Worm (Caenorhabditis elegans): Measurements from ENCODE around the gene K09E9.7.

The K09E9.7 gene

DNA sequence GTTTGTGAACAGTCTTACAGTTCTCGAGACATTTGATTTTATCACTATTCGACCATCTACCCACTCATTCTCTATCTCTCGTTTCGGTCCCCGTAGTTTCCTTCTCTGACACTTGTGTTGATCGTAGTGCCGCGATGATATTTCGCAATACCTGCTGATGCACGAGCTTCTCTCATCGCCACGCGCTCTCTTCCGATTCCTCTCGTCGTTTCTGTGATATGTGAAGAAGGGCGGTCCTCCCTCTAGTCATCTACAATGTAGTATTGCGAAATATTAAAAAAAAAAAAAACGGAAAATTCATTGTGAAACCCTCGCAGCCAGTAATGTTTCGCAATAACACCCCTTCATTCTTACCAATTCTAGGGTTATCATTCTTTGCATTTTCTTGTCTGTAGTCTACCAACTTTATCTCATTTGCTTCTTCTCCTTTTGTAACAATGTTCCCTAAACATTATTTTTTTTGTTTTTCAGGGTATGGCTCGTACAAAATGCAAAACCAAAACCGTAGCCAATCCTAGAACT lies 33.1 kb upstream of the K09E9.7 start, which contains the start of gene nipi-3 (continued):
- TF ChIP-seq dpl-1 (GFP tag; optimal IDR thresholded peaks at IDR 0.05) = peak; percentile 37 to 52 (median 39)
- TF ChIP-seq tbx-2 (tag; optimal IDR thresholded peaks at IDR 0.05) = peak; percentile 83
- TF ChIP-seq unc-130 (tag; optimal IDR thresholded peaks at IDR 0.05) = peak; percentile 92
- TF ChIP-seq zag-1 (tag; optimal IDR thresholded peaks at IDR 0.05) = no peak
- TF ChIP-seq ztf-11 (tag; optimal IDR thresholded peaks at IDR 0.05) = no peak
- no peak for TF ChIP-seq ets-5 (GFP tag; IDR thresholded peaks at IDR 0.05)
- peak; percentile 4 for TF ChIP-seq unc-30 (tag; optimal IDR thresholded peaks at IDR 0.05)
- peak; percentile 92 for TF ChIP-seq nhr-11 (tag; optimal IDR thresholded peaks at IDR 0.05)
- peak; percentile 80 for TF ChIP-seq egl-13 (tag; optimal IDR thresholded peaks at IDR 0.05)
- TF ChIP-seq lin-14 (GFP tag; optimal IDR thresholded peaks at IDR 0.05) = peak; percentile 98
- TF ChIP-seq ceh-82 (tag; optimal IDR thresholded peaks at IDR 0.05) = peak; percentile 92 to 96 (median 94)
- TF ChIP-seq lin-13 (GFP tag; optimal IDR thresholded peaks at IDR 0.05) = peak; percentile 86
- peak; percentile 63 for TF ChIP-seq lir-3 (tag; optimal IDR thresholded peaks at IDR 0.05; ENCODE audit: poor library complexity)
- peak; percentile 94 for TF ChIP-seq mep-1 (tag; optimal IDR thresholded peaks at IDR 0.05)
- TF ChIP-seq ztf-4 (tag; optimal IDR thresholded peaks at IDR 0.05) = peak; percentile 80
- TF ChIP-seq swsn-7 (tag; optimal IDR thresholded peaks at IDR 0.05) = peak; percentile 93
- peak; percentile 71 to 85 for TF ChIP-seq lin-35 (GFP tag; optimal IDR thresholded peaks at IDR 0.05)
- peak; percentile 45; the same call in 1 of the 2 replicates for TF ChIP-seq unc-98 (GFP tag; IDR thresholded peaks at IDR 0.05)
- TF ChIP-seq nhr-71 (tag; optimal IDR thresholded peaks at IDR 0.05) = peak; percentile 97
- peak; percentile 33 to 99 for TF ChIP-seq mdl-1 (tag; optimal IDR thresholded peaks at IDR 0.05)
- no peak for TF ChIP-seq C04F5.9 (tag; optimal IDR thresholded peaks at IDR 0.05)
- peak; percentile 99 for TF ChIP-seq nhr-20 (tag; optimal IDR thresholded peaks at IDR 0.05)
- peak; percentile 93 for TF ChIP-seq nhr-77 (tag; optimal IDR thresholded peaks at IDR 0.05)
- TF ChIP-seq elt-3 (tag; optimal IDR thresholded peaks at IDR 0.05) = peak in 5 of 6 experiments; percentile 39 to 98 (median 86)
- TF ChIP-seq snu-23 (GFP tag; optimal IDR thresholded peaks at IDR 0.05) = peak; percentile 94
- peak; percentile 98 for TF ChIP-seq jun-1 (tag; optimal IDR thresholded peaks at IDR 0.05)
- TF ChIP-seq mab-9 (GFP tag; IDR thresholded peaks at IDR 0.05) = peak; percentile 52; the same call in 1 of the 2 replicates
- peak; percentile 92 for TF ChIP-seq nhr-90 (tag; optimal IDR thresholded peaks at IDR 0.05; ENCODE audit: poor library complexity)
- TF ChIP-seq nhr-12 (tag; optimal IDR thresholded peaks at IDR 0.05) = peak; percentile 84
- peak; percentile 82 for TF ChIP-seq rnt-1 (tag; optimal IDR thresholded peaks at IDR 0.05)
- TF ChIP-seq xbp-1 (tag; optimal IDR thresholded peaks at IDR 0.05) = peak; percentile 83
- peak; percentile 56 for TF ChIP-seq lin-15B (tag; optimal IDR thresholded peaks at IDR 0.05)
- TF ChIP-seq C16A3.4 (tag; optimal IDR thresholded peaks at IDR 0.05) = peak; percentile 95
- TF ChIP-seq nhr-28 (tag; optimal IDR thresholded peaks at IDR 0.05) = peak; percentile 84
- no peak for TF ChIP-seq vab-15 (tag; optimal IDR thresholded peaks at IDR 0.05)
- TF ChIP-seq unc-86 (tag; optimal IDR thresholded peaks at IDR 0.05) = peak; percentile 62
- TF ChIP-seq hlh-17 (GFP tag; optimal IDR thresholded peaks at IDR 0.05; ENCODE audit: borderline replicate concordance) = no peak
- TF ChIP-seq hpl-2 (GFP tag; optimal IDR thresholded peaks at IDR 0.05) = peak; percentile 94

DNA sequence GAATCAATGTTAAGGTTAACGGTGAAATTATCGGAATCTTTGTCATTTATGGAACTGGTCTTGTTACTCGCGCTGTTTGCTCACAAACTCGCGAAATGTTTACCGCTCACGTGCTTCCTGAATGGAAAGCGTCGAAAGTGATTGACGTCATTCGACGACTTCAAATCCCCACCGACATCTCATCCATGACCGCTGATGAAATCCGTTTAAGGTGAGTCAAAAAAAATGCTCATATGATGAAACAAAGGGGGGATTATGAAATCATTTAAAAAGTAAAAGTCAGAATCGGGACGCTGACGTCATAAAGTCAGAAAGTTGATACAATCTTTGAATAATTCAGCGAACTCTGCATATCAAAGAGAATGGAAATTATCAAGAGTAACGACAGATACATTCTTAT lies 32.1 kb upstream of the K09E9.7 start:
- TF ChIP-seq jun-1 (tag; optimal IDR thresholded peaks at IDR 0.05) = no peak
- TF ChIP-seq nhr-47 (tag; optimal IDR thresholded peaks at IDR 0.05) = peak; percentile 57
- no peak for TF ChIP-seq lin-39 (tag; optimal IDR thresholded peaks at IDR 0.05)
- TF ChIP-seq fos-1 (tag; optimal IDR thresholded peaks at IDR 0.05) = peak; percentile 14
- peak; percentile 54 for TF ChIP-seq lin-14 (GFP tag; optimal IDR thresholded peaks at IDR 0.05)
- TF ChIP-seq skn-1 (tag; optimal IDR thresholded peaks at IDR 0.05) = peak; percentile 62
- TF ChIP-seq lin-13 (GFP tag; optimal IDR thresholded peaks at IDR 0.05) = peak; percentile 19
- no peak for TF ChIP-seq blmp-1 (tag; optimal IDR thresholded peaks at IDR 0.05)
- no peak for TF ChIP-seq alr-1 (tag; optimal IDR thresholded peaks at IDR 0.05; ENCODE audit: borderline replicate concordance)
- peak; percentile 11 for TF ChIP-seq egl-13 (tag; optimal IDR thresholded peaks at IDR 0.05)
- no peak for TF ChIP-seq unc-62 (GFP tag; optimal IDR thresholded peaks at IDR 0.05)
- TF ChIP-seq lsy-2 (tag; optimal IDR thresholded peaks at IDR 0.05) = peak in 1 of 2 experiments; percentile 33
- TF ChIP-seq unc-86 (tag; optimal IDR thresholded peaks at IDR 0.05) = no peak
- no peak for TF ChIP-seq ama-1 (optimal IDR thresholded peaks at IDR 0.05)
- no peak for TF ChIP-seq F16B12.6 (tag; optimal IDR thresholded peaks at IDR 0.05)
- TF ChIP-seq Y116A8C.19 (tag; optimal IDR thresholded peaks at IDR 0.05; ENCODE audit: borderline replicate concordance) = no peak
- no peak for TF ChIP-seq ceh-90 (tag; optimal IDR thresholded peaks at IDR 0.05)
- no peak for TF ChIP-seq lin-15B (tag; optimal IDR thresholded peaks at IDR 0.05)
- TF ChIP-seq nhr-19 (GFP tag; conservative IDR thresholded peaks at IDR 0.05) = no peak
- TF ChIP-seq nhr-90 (tag; optimal IDR thresholded peaks at IDR 0.05; ENCODE audit: poor library complexity) = no peak
- TF ChIP-seq nhr-237 (tag; optimal IDR thresholded peaks at IDR 0.05) = no peak
- peak; percentile 83 for TF ChIP-seq fkh-8 (tag; optimal IDR thresholded peaks at IDR 0.05)

Measured in whole organism, L1 larva.